Worm (Caenorhabditis elegans) whole organism, young adult: ENCODE data around the gene uaf-1.

ENCODE experiments used
- F10E7.11 ChIP-seq: sonication (generic microtip); optimal IDR thresholded peaks from 2 replicates; lab custom pipeline; 2017; ENCODE audit warnings: mild to moderate bottlenecking, missing genetic modification characterization, moderate library complexity, missing compliant biosample characterization
- F39B2.1 ChIP-seq: fragments of 200-800 bp; sonication (Bioruptor generic); IDR thresholded peaks from 2 replicates; pipeline ENCODE4 v1.3.6; 2022; ENCODE audit warnings: missing genetic modification reagents, missing genetic modification characterization, missing compliant biosample characterization
- T26A5.8 ChIP-seq: sonication (generic microtip); optimal IDR thresholded peaks from 2 replicates; lab custom pipeline; 2016; ENCODE audit warnings: missing genetic modification characterization, missing compliant biosample characterization
- aptf-3 ChIP-seq: fragments of 200-800 bp; sonication (Bioruptor generic); IDR thresholded peaks from 2 replicates; pipeline ENCODE4 v1.3.6; 2022; ENCODE audit warnings: missing genetic modification characterization, missing compliant biosample characterization
- attf-3 ChIP-seq: fragments of 200-800 bp; sonication (Bioruptor generic); conservative IDR thresholded peaks from 2 replicates; pipeline ENCODE4 v1.3.6; 2022; ENCODE audit warnings: missing genetic modification reagents, missing genetic modification characterization, missing compliant biosample characterization
- bed-2 ChIP-seq: fragments of 200-800 bp; sonication (Bioruptor generic); IDR thresholded peaks from 2 replicates; pipeline ENCODE4 v1.3.6; 2022; ENCODE audit warnings: missing genetic modification reagents, missing genetic modification characterization, missing compliant biosample characterization
- egl-44 ChIP-seq: fragments of 200-800 bp; sonication (Bioruptor generic); IDR thresholded peaks from 2 replicates; pipeline ENCODE4 v1.3.6; 2022; ENCODE audit warnings: missing genetic modification reagents, missing genetic modification characterization, missing compliant biosample characterization
- ekl-4 ChIP-seq: fragments of 200-800 bp; sonication (Bioruptor generic); IDR thresholded peaks from 2 replicates; pipeline ENCODE4 v1.3.6; 2022; ENCODE audit warnings: missing genetic modification reagents, missing genetic modification characterization, missing compliant biosample characterization
- hmg-1.2 ChIP-seq: fragments of 200-800 bp; sonication (Bioruptor generic); IDR thresholded peaks from 2 replicates; pipeline ENCODE4 v1.3.6; 2022; ENCODE audit warnings: missing genetic modification reagents, missing genetic modification characterization, missing compliant biosample characterization
- hsf-1 ChIP-seq: fragments of 200-800 bp; sonication (Bioruptor generic); IDR thresholded peaks from 2 replicates; pipeline ENCODE4 v1.3.6; 2022; ENCODE audit warnings: missing genetic modification reagents, missing genetic modification characterization, missing compliant biosample characterization
- madf-10 ChIP-seq: sonication (generic microtip); optimal IDR thresholded peaks from 2 replicates; lab custom pipeline; 2016; ENCODE audit warnings: mild to moderate bottlenecking, missing genetic modification characterization, missing compliant biosample characterization
- nhr-179 ChIP-seq: sonication (generic microtip); optimal IDR thresholded peaks from 2 replicates; lab custom pipeline; 2016; ENCODE audit warnings: mild to moderate bottlenecking, missing genetic modification characterization, missing compliant biosample characterization
- nhr-80 ChIP-seq: sonication (generic microtip); optimal IDR thresholded peaks from 2 replicates; lab custom pipeline; 2016; ENCODE audit warnings: missing genetic modification characterization, missing compliant biosample characterization
- rcor-1 ChIP-seq: fragments of 200-800 bp; sonication (Bioruptor generic); IDR thresholded peaks from 2 replicates; pipeline ENCODE4 v1.3.6; 2022; ENCODE audit warnings: missing genetic modification reagents, missing genetic modification characterization, missing compliant biosample characterization
- snpc-1.3 ChIP-seq: sonication (generic microtip); optimal IDR thresholded peaks from 2 replicates; lab custom pipeline; 2017; ENCODE audit warnings: missing genetic modification characterization, mild to moderate bottlenecking, missing compliant biosample characterization, antibody characterized with exemption, moderate library complexity, missing genotype, missing genetic modification reagents; ENCODE audit not compliant: insufficient read depth

uaf-1 gene

DNA sequence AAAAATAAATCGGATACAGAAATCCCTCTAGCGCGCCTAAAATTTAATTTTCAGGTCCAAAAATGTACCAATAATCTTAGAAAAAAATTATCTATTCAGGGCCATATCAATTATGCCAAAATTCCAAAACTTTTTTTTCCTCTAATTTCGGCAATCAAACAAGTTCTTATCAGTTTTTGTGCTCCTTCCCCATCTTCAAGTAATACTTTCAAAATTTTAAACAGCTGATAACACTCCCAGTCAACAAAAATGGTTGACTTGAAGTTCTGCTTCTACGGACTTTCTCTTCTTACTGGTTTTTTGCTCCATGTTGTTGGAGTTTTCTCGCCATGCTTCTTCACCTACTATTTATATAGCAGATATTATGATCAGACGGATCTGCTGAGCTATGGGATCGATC, 55.6 kb downstream of the uaf-1 start, which contains the start of gene clc-23:
Gene clc-23 (plus strand): TSS at position 223 of the 400 bp plus-strand sequence.
- TF ChIP-seq F10E7.11 (tag; lab: Kevin White, UChicago) (no peak), nhr-80 (tag; lab: Kevin White, UChicago) (peak; percentile 20)
- TF ChIP-seq, all 124 proteins: peak for 1

DNA sequence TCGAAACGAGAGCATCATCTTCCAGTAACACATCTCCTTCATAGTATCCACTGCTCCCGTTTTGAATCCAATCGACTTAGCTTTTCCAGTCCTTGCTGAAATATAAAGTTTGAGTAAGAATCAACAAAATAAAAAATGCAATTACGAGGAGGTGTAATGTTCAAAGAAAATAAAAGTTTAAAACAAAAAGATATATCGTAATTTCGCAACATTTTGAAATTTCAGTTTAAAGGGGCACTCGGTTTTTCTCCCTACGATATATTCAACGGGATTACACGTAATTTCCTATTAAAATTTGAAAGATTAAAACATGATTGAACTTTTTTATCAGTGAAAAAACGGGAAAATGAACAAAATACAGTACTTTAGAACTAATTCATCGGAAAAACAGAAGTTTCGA, 60.3 kb downstream of the uaf-1 start, which contains the start of gene Y34F4.3:
Gene Y34F4.3 (minus strand): TSS at position 101 of the 400 bp plus-strand sequence.
- TF ChIP-seq bed-2 (no peak), rcor-1 (GFP tag; lab: Robert Waterston, UW) (no peak), aptf-3 (no peak), attf-3 (GFP tag; lab: Robert Waterston, UW) (no peak), madf-10 (tag; lab: Kevin White, UChicago) (no peak), T26A5.8 (tag; lab: Kevin White, UChicago) (no peak), egl-44 (GFP tag; lab: Robert Waterston, UW) (no peak), ekl-4 (GFP tag; lab: Robert Waterston, UW) (no peak), F39B2.1 (no peak), snpc-1.3 (no peak), nhr-179 (tag; lab: Kevin White, UChicago) (no peak), hsf-1 (no peak), hmg-1.2 (GFP tag; lab: Robert Waterston, UW) (no peak)
